Worm (Caenorhabditis elegans): ENCODE measurements around the gene abu-9.

ce11 chrX:8286740-8287299, 35.1 kb upstream of the abu-9 start, which contains the start of gene sec-16A.2:
- TF ChIP-seq nhr-10 (tag; optimal IDR thresholded peaks at IDR 0.05) (no peak), egl-27 (tag; optimal IDR thresholded peaks at IDR 0.05) (no peak), nhr-23 (tag; optimal IDR thresholded peaks at IDR 0.05) (no peak), blmp-1 (tag; optimal IDR thresholded peaks at IDR 0.05; ENCODE audit: insufficient read depth) (no peak), ama-1 (optimal IDR thresholded peaks at IDR 0.05) (no peak), unc-62 (GFP tag; optimal IDR thresholded peaks at IDR 0.05) (no peak), nhr-237 (tag; optimal IDR thresholded peaks at IDR 0.05) (no peak), nhr-77 (tag; optimal IDR thresholded peaks at IDR 0.05) (no peak), elt-1 (tag; optimal IDR thresholded peaks at IDR 0.05) (no peak), ztf-11 (tag; optimal IDR thresholded peaks at IDR 0.05) (no peak), snpc-4 (tag; optimal IDR thresholded peaks at IDR 0.05) (peak; percentile 31)
